Fruit fly (Drosophila melanogaster): ENCODE measurements around the gene yip7.

yip7 gene

DNA sequence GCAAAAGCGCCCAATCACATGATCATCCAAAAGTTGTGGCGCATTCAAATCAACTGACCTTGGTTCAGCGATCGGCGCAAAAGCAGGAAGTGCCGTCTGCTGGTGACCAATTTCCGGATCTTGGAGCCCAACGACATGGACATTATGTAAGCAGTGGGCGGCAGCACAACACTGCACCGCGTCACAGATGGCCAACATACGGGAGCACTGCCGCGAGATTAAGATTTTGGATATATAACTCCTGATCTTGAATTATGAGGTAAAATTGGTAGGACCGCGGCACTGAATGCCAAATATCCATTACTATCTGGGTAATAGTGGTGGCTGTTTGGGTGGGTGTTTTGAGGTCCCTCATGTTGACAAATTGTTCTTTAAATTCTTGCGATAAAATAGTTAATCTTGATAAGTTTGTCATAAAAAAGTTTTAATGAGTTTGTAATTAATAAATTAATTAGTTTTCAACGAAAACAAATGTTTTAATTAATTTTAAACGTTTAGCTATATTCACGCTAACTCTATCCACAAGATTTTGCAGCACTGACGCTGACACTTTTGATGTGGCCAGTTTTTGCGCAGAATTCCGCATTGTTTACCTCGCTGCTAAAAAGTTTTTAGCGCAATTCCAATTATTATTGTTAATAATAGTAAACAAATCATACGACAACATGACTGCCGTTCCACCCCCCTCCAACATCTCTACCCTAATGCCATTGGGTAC lies 40.1 kb downstream of the yip7 start, which contains the start of the genes CG13295 and CG6610 (continued):
- TF ChIP-seq sug (tag; optimal IDR thresholded peaks at IDR 0.05): peak; percentile 79
- TF ChIP-seq PHDP (tag; optimal IDR thresholded peaks at IDR 0.05): peak; percentile 52
- TF ChIP-seq CG8388 (GFP tag; optimal IDR thresholded peaks at IDR 0.05): peak; percentile 7
- no peak for TF ChIP-seq CG4820 (GFP tag; optimal IDR thresholded peaks at IDR 0.05)
- peak in 1 of 2 experiments; percentile 25 for TF ChIP-seq insv (GFP tag; optimal IDR thresholded peaks at IDR 0.05)
- peak; percentile 2 for TF ChIP-seq nom (GFP tag; optimal IDR thresholded peaks at IDR 0.05)
- TF ChIP-seq disco-r (GFP tag; optimal IDR thresholded peaks at IDR 0.05): no peak
- peak; percentile 42 for TF ChIP-seq CG16815 (GFP tag; optimal IDR thresholded peaks at IDR 0.05)
- TF ChIP-seq CG2712 (tag; optimal IDR thresholded peaks at IDR 0.05): peak; percentile 66
- peak; percentile 55 to 88 for TF ChIP-seq Pdp1 (GFP tag; optimal IDR thresholded peaks at IDR 0.05)
- TF ChIP-seq CG33557 (GFP tag; optimal IDR thresholded peaks at IDR 0.05): peak; percentile 47
- TF ChIP-seq aop (GFP tag; IDR thresholded peaks at IDR 0.05): no peak
- peak; percentile 55 for TF ChIP-seq CG10979 (tag; optimal IDR thresholded peaks at IDR 0.05)
- TF ChIP-seq ara (GFP tag; IDR thresholded peaks at IDR 0.05): no peak
- TF ChIP-seq Myb (GFP tag; optimal IDR thresholded peaks at IDR 0.05): no peak
- peak; percentile 63 for TF ChIP-seq al (GFP tag; IDR thresholded peaks at IDR 0.05)
- TF ChIP-seq CG11696 (GFP tag; IDR thresholded peaks at IDR 0.05): no peak
- TF ChIP-seq dpn (GFP tag; optimal IDR thresholded peaks at IDR 0.05): peak; percentile 46 to 54
- peak; percentile 19; the same call in 1 of the 2 replicates for TF ChIP-seq CG13287 (GFP tag; IDR thresholded peaks at IDR 0.05; ENCODE audit: partially characterized antibody)
- no peak for TF ChIP-seq MTF-1 (GFP tag; optimal IDR thresholded peaks at IDR 0.05; ENCODE audit: borderline replicate concordance)
- no peak for TF ChIP-seq CG16863 (GFP tag; optimal IDR thresholded peaks at IDR 0.05)
- peak; percentile 71 for TF ChIP-seq CG3847 (GFP tag; IDR thresholded peaks at IDR 0.05)
- TF ChIP-seq pfk (GFP tag; optimal IDR thresholded peaks at IDR 0.05): no peak
- TF ChIP-seq Hr78 (GFP tag; optimal IDR thresholded peaks at IDR 0.05): no peak
- TF ChIP-seq esg (GFP tag; conservative IDR thresholded peaks at IDR 0.05): peak; percentile 28; the same call in 1 of the 2 replicates
- no peak for TF ChIP-seq CG16813 (GFP tag; IDR thresholded peaks at IDR 0.05; ENCODE audit: partially characterized antibody)
- no peak for TF ChIP-seq Doc3 (GFP tag; IDR thresholded peaks at IDR 0.05; ENCODE audit: partially characterized antibody)
- peak; percentile 72 for TF ChIP-seq phol (tag; optimal IDR thresholded peaks at IDR 0.05)
- TF ChIP-seq Six4 (GFP tag; optimal IDR thresholded peaks at IDR 0.05): no peak
- no peak for TF ChIP-seq CG6254 (GFP tag; optimal IDR thresholded peaks at IDR 0.05)
- TF ChIP-seq CG6689 (GFP tag; IDR thresholded peaks at IDR 0.05): no peak; the same call in none of the 2 replicates
- TF ChIP-seq tup (GFP tag; optimal IDR thresholded peaks at IDR 0.05): no peak
- no peak for TF ChIP-seq chm (GFP tag; IDR thresholded peaks at IDR 0.05)
- TF ChIP-seq Dek (tag; optimal IDR thresholded peaks at IDR 0.05): peak; percentile 55
- TF ChIP-seq cwo (GFP tag; optimal IDR thresholded peaks at IDR 0.05): no peak
- TF ChIP-seq dimm (GFP tag; IDR thresholded peaks at IDR 0.05): no peak
- peak; percentile 40; the same call in 1 of the 2 replicates for TF ChIP-seq E2f2 (GFP tag; IDR thresholded peaks at IDR 0.05)
- TF ChIP-seq CG13296 (GFP tag; optimal IDR thresholded peaks at IDR 0.05): peak; percentile 56
- peak; percentile 73 for TF ChIP-seq CG13424 (tag; optimal IDR thresholded peaks at IDR 0.05)
- TF ChIP-seq prd (optimal IDR thresholded peaks at IDR 0.05): no peak
- TF ChIP-seq prd (GFP tag; IDR thresholded peaks at IDR 0.05): peak; percentile 75
- no peak for TF ChIP-seq nerfin-2 (GFP tag; IDR thresholded peaks at IDR 0.05; ENCODE audit: partially characterized antibody)
- TF ChIP-seq Sox100B (GFP tag; optimal IDR thresholded peaks at IDR 0.05): no peak
- 0 out of 2 replicates have a peak, but pooled peaks have one; percentile 28 for TF ChIP-seq CG32772 (GFP tag; IDR thresholded peaks at IDR 0.05)
- TF ChIP-seq bcd (GFP tag; optimal IDR thresholded peaks at IDR 0.05): peak; percentile 58
- peak; percentile 59 to 68 for TF ChIP-seq Hr51 (GFP tag; optimal IDR thresholded peaks at IDR 0.05)
- TF ChIP-seq CG4707 (GFP tag; optimal IDR thresholded peaks at IDR 0.05): no peak
- peak; percentile 62 for TF ChIP-seq Hsf (GFP tag; optimal IDR thresholded peaks at IDR 0.05)
